Worm (Caenorhabditis elegans) whole organism, L1 larva: ENCODE data around the gene cest-9.1.

ENCODE experiments used
- aly-2 ChIP-seq: fragments of 150-350 bp; optimal IDR thresholded peaks from 2 replicates; lab custom pipeline; 2014; ENCODE audit warnings: missing biosample characterization, missing genetic modification characterization
- ceh-90 ChIP-seq: sonication (generic microtip); optimal IDR thresholded peaks from 2 replicates; lab custom pipeline; 2016; ENCODE audit warnings: missing genetic modification characterization, missing compliant biosample characterization
- pqm-1 ChIP-seq: sonication (generic microtip); optimal IDR thresholded peaks from 3 replicates; lab custom pipeline; 2017; ENCODE audit warnings: missing biosample characterization, missing genetic modification characterization

- TF ChIP-seq aly-2 (tag; lab: Kevin White, UChicago) (no peak), ceh-90 (no peak), pqm-1 (tag; lab: Kevin White, UChicago) (no peak)
Observed at ce11 chrX:12181606-12182005, 44.4 kb upstream of the cest-9.1 start.
